Fruit fly (Drosophila melanogaster): ENCODE measurements around the gene CG5281.
A peak's percentile ranks its signal among the peaks of the same experiment; 100 is the strongest.

The CG5281 gene

dm6 chr3R:11467812-11468211 lies 32.2 kb downstream of the CG5281 start:
- TF ChIP-seq ham (GFP tag; IDR thresholded peaks at IDR 0.05) = no peak
- TF ChIP-seq CG8281 (tag; optimal IDR thresholded peaks at IDR 0.05) = peak; percentile 93

- TF ChIP-seq Hmr (GFP tag; optimal IDR thresholded peaks at IDR 0.05) (peak; percentile 31), CG15601 (tag; optimal IDR thresholded peaks at IDR 0.05) (no peak), Spps (tag; optimal IDR thresholded peaks at IDR 0.05) (no peak), bsh (GFP tag; optimal IDR thresholded peaks at IDR 0.05) (no peak), vfl (GFP tag; optimal IDR thresholded peaks at IDR 0.05) (no peak), CG7839 (tag; optimal IDR thresholded peaks at IDR 0.05) (peak; percentile 2), oc (tag; optimal IDR thresholded peaks at IDR 0.05) (no peak), CG12744 (GFP tag; optimal IDR thresholded peaks at IDR 0.05) (no peak), Rfx (GFP tag; IDR thresholded peaks at IDR 0.05) (no peak), CoRest (tag; optimal IDR thresholded peaks at IDR 0.05) (no peak), MESR4 (GFP tag; optimal IDR thresholded peaks at IDR 0.05) (no peak), tx (GFP tag; optimal IDR thresholded peaks at IDR 0.05) (no peak), CG18764 (GFP tag; optimal IDR thresholded peaks at IDR 0.05) (no peak), CG4282 (GFP tag; optimal IDR thresholded peaks at IDR 0.05) (no peak), CG4854 (GFP tag; optimal IDR thresholded peaks at IDR 0.05) (no peak), onecut (GFP tag; IDR thresholded peaks at IDR 0.05) (no peak), Meics (GFP tag; optimal IDR thresholded peaks at IDR 0.05) (peak; percentile 16), CG12236 (GFP tag; optimal IDR thresholded peaks at IDR 0.05) (no peak), so (GFP tag; IDR thresholded peaks at IDR 0.05) (no peak), Dll (GFP tag; IDR thresholded peaks at IDR 0.05; ENCODE audit: partially characterized antibody) (no peak), slbo (GFP tag; IDR thresholded peaks at IDR 0.05) (no peak), CkIIα-i1 (GFP tag; IDR thresholded peaks at IDR 0.05) (no peak), CG8944 (GFP tag; optimal IDR thresholded peaks at IDR 0.05) (no peak), CG34422 (GFP tag; IDR thresholded peaks at IDR 0.05) (no peak), Fer1 (GFP tag; optimal IDR thresholded peaks at IDR 0.05) (peak; percentile 8), Bgb (GFP tag; IDR thresholded peaks at IDR 0.05; ENCODE audit: partially characterized antibody) (no peak), ATbp (GFP tag; optimal IDR thresholded peaks at IDR 0.05) (no peak), lov (optimal IDR thresholded peaks at IDR 0.05) (no peak), lov (GFP tag; IDR thresholded peaks at IDR 0.05) (no peak), gem (tag; optimal IDR thresholded peaks at IDR 0.05) (peak; percentile 19), CG2678 (tag; optimal IDR thresholded peaks at IDR 0.05) (peak; percentile 43), CG4707 (GFP tag; optimal IDR thresholded peaks at IDR 0.05) (no peak), CrebB (tag; optimal IDR thresholded peaks at IDR 0.05) (no peak), CG3065 (GFP tag; optimal IDR thresholded peaks at IDR 0.05) (no peak), Dip3 (GFP tag; optimal IDR thresholded peaks at IDR 0.05) (no peak), sens (GFP tag) (peak; percentile 21), CG14667 (GFP tag; IDR thresholded peaks at IDR 0.05) (no peak), CTCF (GFP tag; optimal IDR thresholded peaks at IDR 0.05) (no peak), pum (GFP tag; optimal IDR thresholded peaks at IDR 0.05) (no peak), gce (GFP tag; IDR thresholded peaks at IDR 0.05) (no peak), wek (GFP tag; optimal IDR thresholded peaks at IDR 0.05) (no peak), CG15514 (GFP tag; optimal IDR thresholded peaks at IDR 0.05) (no peak), CG4424 (GFP tag; optimal IDR thresholded peaks at IDR 0.05) (no peak), CG2129 (GFP tag; IDR thresholded peaks at IDR 0.05; ENCODE audit: partially characterized antibody) (no peak), CG11504 (tag; optimal IDR thresholded peaks at IDR 0.05) (peak; percentile 34), fd64A (GFP tag; optimal IDR thresholded peaks at IDR 0.05) (no peak), tio (GFP tag; optimal IDR thresholded peaks at IDR 0.05) (no peak), Blimp-1 (GFP tag; optimal IDR thresholded peaks at IDR 0.05) (no peak), H2.0 (GFP tag; IDR thresholded peaks at IDR 0.05) (no peak)
These were observed 34.1 kb downstream of the CG5281 start for dm6 chr3R:11469745-11470144.

All from whole organism, embryonic.